Fruit fly (Drosophila melanogaster): Measurements from ENCODE around the gene CG10064.

The CG10064 gene

dm6 chr3L:6996907-6997306, 29.2 kb upstream of the CG10064 start:
- TF ChIP-seq Myc (optimal IDR thresholded peaks at IDR 0.05), result no peak
- TF ChIP-seq insv (optimal IDR thresholded peaks at IDR 0.05), result no peak
- TF ChIP-seq ttk (optimal IDR thresholded peaks at IDR 0.05), result no peak
- no peak for TF ChIP-seq h (optimal IDR thresholded peaks at IDR 0.05)
- TF ChIP-seq psq (optimal IDR thresholded peaks at IDR 0.05), result no peak
- TF ChIP-seq Sin3A (optimal IDR thresholded peaks at IDR 0.05), result no peak

- TF ChIP-seq Sin3A (optimal IDR thresholded peaks at IDR 0.05), result no peak
- no peak for TF ChIP-seq insv (optimal IDR thresholded peaks at IDR 0.05)
- TF ChIP-seq Myc (optimal IDR thresholded peaks at IDR 0.05), result no peak
- no peak for TF ChIP-seq psq (optimal IDR thresholded peaks at IDR 0.05)
- TF ChIP-seq ttk (optimal IDR thresholded peaks at IDR 0.05), result no peak
- no peak for TF ChIP-seq h (optimal IDR thresholded peaks at IDR 0.05)
Measured at dm6 chr3L:6995364-6995749, 27.7 kb upstream of the CG10064 start.

DNA sequence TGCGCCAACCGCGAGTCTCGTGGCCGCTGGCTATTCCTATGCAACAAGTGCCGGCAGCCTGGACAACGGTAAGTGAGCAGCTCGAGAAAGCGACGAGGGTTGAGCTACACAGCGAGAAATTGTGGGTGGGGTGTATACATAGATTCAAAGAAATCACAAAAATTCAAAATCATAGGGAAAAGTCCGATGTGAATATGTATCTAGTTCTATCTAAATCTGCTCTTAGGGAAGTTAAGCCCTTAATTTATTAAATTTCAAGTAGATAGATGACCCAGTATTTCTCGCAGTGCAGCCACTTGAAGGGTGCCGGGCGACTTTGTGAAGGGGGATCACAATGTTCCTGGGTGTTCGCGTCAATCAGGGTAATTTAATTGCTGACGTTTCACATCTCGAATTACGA, 25.7 kb upstream of the CG10064 start:
- TF ChIP-seq h (optimal IDR thresholded peaks at IDR 0.05), result no peak
- TF ChIP-seq Sin3A (optimal IDR thresholded peaks at IDR 0.05), result no peak
- no peak for TF ChIP-seq psq (optimal IDR thresholded peaks at IDR 0.05)
- no peak for TF ChIP-seq ttk (optimal IDR thresholded peaks at IDR 0.05)
- TF ChIP-seq insv (optimal IDR thresholded peaks at IDR 0.05), result no peak
- no peak for TF ChIP-seq Myc (optimal IDR thresholded peaks at IDR 0.05)

DNA sequence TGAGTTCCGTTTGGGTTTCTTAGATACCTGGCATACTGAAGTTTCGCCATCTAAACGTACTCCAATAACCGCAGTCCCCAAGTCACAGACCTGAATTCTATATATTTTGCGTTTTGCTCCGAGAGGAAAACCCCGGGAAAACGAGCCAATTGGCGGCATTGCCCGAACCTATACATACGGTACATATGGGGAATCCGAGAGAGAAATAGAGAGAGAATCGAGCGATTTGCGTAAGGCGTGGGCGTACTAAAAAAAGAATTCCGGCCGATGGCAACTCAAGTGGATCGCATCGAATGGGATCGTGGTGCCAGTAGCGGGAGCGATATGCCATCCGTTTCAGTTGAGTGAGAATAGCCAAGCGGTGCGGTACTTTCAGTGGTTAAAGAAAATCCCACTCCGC, 22.6 kb upstream of the CG10064 start, which contains the start of gene bin:
Gene bin (plus strand): TSS at position 335 of the 400 bp plus-strand sequence.
- TF ChIP-seq ttk (optimal IDR thresholded peaks at IDR 0.05) (no peak), h (optimal IDR thresholded peaks at IDR 0.05) (no peak), psq (optimal IDR thresholded peaks at IDR 0.05) (no peak), Sin3A (optimal IDR thresholded peaks at IDR 0.05) (no peak), insv (optimal IDR thresholded peaks at IDR 0.05) (no peak), Myc (optimal IDR thresholded peaks at IDR 0.05) (no peak)

dm6 chr3L:6988942-6989569, 21.4 kb upstream of the CG10064 start:
- no peak for TF ChIP-seq ttk (optimal IDR thresholded peaks at IDR 0.05)
- TF ChIP-seq insv (optimal IDR thresholded peaks at IDR 0.05), result no peak
- no peak for TF ChIP-seq Sin3A (optimal IDR thresholded peaks at IDR 0.05)
- no peak for TF ChIP-seq Myc (optimal IDR thresholded peaks at IDR 0.05)
- no peak for TF ChIP-seq psq (optimal IDR thresholded peaks at IDR 0.05)
- TF ChIP-seq h (optimal IDR thresholded peaks at IDR 0.05), result no peak

dm6 chr3L:6984486-6984885, 16.8 kb upstream of the CG10064 start, which contains the start of the genes CG32388 and CG43439:
Gene CG32388 (minus strand): TSS chr3L:6984586.
Gene CG43439 (minus strand): TSS chr3L:6984586.
- TF ChIP-seq insv (optimal IDR thresholded peaks at IDR 0.05), result no peak
- no peak for TF ChIP-seq Sin3A (optimal IDR thresholded peaks at IDR 0.05)
- no peak for TF ChIP-seq ttk (optimal IDR thresholded peaks at IDR 0.05)
- no peak for TF ChIP-seq Myc (optimal IDR thresholded peaks at IDR 0.05)
- TF ChIP-seq h (optimal IDR thresholded peaks at IDR 0.05), result no peak
- TF ChIP-seq psq (optimal IDR thresholded peaks at IDR 0.05), result no peak

dm6 chr3L:6981823-6982222, 14.1 kb upstream of the CG10064 start:
- TF ChIP-seq Myc (optimal IDR thresholded peaks at IDR 0.05) (no peak), Sin3A (optimal IDR thresholded peaks at IDR 0.05) (no peak), psq (optimal IDR thresholded peaks at IDR 0.05) (no peak), h (optimal IDR thresholded peaks at IDR 0.05) (no peak)

DNA sequence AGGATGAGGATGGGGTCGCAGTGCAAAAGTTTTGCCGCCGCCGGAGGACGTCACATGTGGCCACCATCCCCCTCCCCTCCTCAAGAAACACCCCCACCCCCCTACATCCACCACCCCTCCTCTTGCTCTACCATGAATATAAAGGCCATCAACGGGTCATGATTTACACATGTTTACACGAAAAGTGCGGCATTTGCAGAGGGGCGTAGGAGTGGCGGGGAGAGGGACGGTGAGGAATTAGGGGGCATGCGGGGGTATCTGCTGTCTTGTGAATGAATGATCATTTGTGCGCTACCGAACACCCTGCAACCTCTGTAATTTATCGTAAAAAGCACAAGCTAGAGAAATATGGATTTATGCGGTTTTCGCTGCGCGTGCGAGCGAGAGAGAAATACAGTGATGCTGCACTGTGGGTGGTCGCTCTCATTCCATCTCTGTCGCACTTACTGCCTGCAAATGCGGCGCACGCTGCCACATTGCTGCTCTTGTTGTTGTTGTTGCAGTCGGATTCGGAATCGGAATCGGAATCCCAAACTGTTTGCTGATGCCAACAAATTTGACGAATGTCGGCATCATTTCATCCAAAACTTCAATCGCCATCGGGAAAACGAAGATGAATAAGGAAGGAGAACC, 13.5 kb upstream of the CG10064 start:
- TF ChIP-seq ttk (optimal IDR thresholded peaks at IDR 0.05), result no peak
- TF ChIP-seq psq (optimal IDR thresholded peaks at IDR 0.05), result no peak
- TF ChIP-seq insv (optimal IDR thresholded peaks at IDR 0.05), result no peak
- no peak for TF ChIP-seq Sin3A (optimal IDR thresholded peaks at IDR 0.05)
- no peak for TF ChIP-seq Myc (optimal IDR thresholded peaks at IDR 0.05)
- no peak for TF ChIP-seq h (optimal IDR thresholded peaks at IDR 0.05)

DNA sequence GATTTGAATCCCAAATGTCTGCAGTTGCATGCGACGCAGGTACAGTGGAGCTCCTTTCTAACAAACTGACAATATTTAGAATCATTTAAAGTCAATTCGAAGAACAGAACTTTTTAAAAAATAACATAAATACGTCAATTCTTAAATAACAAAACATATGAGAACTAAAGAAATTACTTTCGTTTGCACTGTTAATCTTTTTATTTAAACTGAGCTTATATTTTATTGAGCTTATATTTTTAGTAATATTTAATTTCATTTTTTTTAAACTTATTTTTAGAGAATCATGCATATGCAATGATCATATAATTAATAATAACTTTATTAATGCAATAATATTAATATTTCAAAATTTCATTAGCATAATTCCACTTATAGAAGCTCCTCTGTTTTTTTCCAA, 12.9 kb upstream of the CG10064 start:
- TF ChIP-seq ttk (optimal IDR thresholded peaks at IDR 0.05), result no peak
- TF ChIP-seq h (optimal IDR thresholded peaks at IDR 0.05), result no peak
- TF ChIP-seq Sin3A (optimal IDR thresholded peaks at IDR 0.05), result no peak
- no peak for TF ChIP-seq psq (optimal IDR thresholded peaks at IDR 0.05)
- TF ChIP-seq insv (optimal IDR thresholded peaks at IDR 0.05), result no peak
- TF ChIP-seq Myc (optimal IDR thresholded peaks at IDR 0.05), result no peak

DNA sequence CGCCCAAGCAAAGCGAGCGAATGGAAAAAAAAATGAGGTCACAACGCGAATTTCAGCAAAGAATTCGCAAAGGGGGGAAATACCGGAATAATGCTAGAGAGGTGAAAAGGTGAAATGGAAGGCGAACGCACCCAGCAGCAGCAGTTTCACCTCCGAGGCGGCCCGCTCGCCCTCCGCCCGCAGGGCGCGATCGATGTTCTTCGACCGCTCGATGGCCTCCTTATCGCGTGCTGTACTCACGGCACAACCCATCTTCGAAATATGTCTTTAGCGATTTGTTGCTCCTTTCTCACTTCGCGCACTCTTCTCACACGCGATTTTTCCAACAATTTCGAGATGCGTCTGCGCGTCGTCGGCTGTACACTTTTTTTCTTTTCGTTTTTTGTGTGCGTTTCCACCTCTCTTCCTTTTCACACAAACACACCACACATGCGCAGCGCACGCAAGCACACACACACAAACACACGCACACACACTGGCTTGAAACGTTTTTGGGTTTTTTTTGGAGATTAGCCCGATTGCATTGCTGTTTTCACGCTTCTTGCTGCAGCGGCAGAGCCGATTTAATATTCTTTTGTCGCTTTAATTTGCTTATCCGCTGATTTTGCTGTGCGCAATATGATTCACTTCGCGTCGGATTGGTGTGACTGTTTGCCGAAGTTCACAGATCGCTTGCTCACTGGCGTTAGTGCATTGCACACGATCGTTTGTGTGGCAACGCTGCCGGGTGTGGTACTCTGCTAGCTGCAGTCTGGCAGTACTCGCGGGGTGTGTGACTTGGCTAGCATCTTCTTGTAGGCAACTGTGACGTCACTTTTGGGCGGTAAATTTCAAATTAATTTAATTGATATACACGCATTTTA, 11.9 kb upstream of the CG10064 start, which contains the start of gene Galphai:
Gene Galphai (minus strand): TSS at position 658 of the 863 bp plus-strand sequence.
- no peak for TF ChIP-seq psq (optimal IDR thresholded peaks at IDR 0.05)

DNA sequence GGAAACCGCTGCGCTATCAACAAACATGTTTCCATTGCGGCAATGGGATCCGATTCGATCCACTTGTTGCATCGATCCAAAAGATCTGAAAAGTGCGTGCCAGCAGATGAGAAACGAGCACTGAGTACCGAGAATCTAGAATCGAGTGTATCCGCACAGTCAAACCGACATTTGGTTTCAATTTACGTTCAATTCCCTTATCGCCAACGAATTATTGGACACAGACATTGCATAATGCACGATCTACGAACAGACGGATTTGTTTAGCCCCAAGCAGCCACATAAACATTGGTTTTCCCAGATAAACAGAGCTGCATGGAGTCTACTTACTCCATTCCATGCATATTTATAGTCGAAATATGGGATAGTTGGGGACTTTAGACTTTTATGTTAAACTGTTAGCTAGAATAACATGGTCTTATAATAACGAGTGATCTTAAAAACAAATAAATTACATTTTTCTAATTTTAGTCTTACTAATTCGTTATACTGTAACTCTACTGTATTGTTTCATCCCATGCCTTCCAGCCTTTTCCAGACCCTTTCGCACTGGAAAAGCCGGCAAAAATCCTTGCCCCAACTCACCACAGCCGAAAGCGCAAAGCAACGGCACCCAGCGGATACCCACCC, 11.2 kb upstream of the CG10064 start:
- TF ChIP-seq ttk (optimal IDR thresholded peaks at IDR 0.05) (no peak), psq (optimal IDR thresholded peaks at IDR 0.05) (no peak), h (optimal IDR thresholded peaks at IDR 0.05) (no peak), Myc (optimal IDR thresholded peaks at IDR 0.05) (no peak), Sin3A (optimal IDR thresholded peaks at IDR 0.05) (no peak)
